Fruit fly (Drosophila melanogaster): ENCODE measurements around the gene CG33645.

Gene CG33645

DNA sequence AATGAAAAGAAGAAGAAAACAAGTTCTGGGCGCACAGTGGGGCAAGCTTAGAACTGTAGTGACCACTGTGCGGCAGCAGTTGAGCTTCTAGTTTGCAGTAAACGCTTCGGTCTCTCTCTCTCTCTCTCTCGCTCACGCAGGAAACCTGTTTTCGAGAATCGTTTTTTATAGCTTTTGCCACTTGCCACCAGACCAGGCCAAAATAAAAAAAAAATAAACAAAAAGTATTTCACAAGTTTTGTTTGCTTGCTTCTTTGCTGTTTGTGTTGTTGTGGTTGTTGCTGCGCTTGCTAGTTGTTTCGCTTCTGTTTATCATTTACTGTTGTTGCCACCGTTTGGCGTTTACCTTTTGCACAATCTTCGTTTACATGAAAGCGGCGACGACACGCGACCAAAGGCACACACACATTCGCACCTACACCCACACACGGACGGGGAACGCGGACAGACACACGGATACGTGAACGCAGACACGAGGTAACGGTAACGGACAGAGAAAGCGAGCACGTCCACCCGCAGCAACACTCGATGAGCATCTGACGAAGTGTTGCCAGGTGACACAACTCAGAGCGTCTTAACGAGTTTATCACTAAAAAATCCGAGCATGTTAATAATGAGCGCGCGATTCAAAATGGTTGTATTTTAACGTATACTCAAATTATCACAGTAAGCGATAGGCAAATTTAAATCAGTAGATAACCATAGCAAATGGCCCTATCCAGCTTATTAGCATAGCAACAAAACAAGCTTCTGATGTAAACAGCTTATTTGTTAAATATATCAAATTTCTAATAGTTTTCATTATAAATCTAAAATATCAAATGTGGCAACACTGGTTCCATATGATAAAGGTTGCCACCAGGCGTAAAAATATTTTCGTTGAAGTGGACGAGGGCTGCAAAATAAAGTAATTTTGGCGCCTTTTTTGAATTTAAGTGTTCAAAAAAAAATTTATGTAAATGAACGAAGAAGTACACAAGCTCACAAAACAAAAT lies 16.5 kb downstream of the CG33645 start, which contains the start of gene B4:
TSS of gene B4 (minus strand) at position 543 of the 995 bp plus-strand sequence.
- no peak for TF ChIP-seq Pif1B (GFP tag; optimal IDR thresholded peaks at IDR 0.05)
- peak; percentile 27 for TF ChIP-seq CG8159 (tag; optimal IDR thresholded peaks at IDR 0.05)
- peak; percentile 59 for TF ChIP-seq CG14655 (GFP tag; optimal IDR thresholded peaks at IDR 0.05)
- peak; percentile 64; the same call in 1 of the 2 replicates for TF ChIP-seq Ets98B (GFP tag; IDR thresholded peaks at IDR 0.05)
- peak; percentile 53 for TF ChIP-seq Pif1A (GFP tag; optimal IDR thresholded peaks at IDR 0.05)
- TF ChIP-seq CG12605 (GFP tag; IDR thresholded peaks at IDR 0.05), result peak; percentile 40; the same call in 1 of the 2 replicates
- TF ChIP-seq EcR (GFP tag; optimal IDR thresholded peaks at IDR 0.05), result peak; percentile 38
- peak; percentile 35 for TF ChIP-seq CG4496 (GFP tag; IDR thresholded peaks at IDR 0.05)
- TF ChIP-seq CG13204 (GFP tag; optimal IDR thresholded peaks at IDR 0.05), result peak; percentile 46
- TF ChIP-seq gl (tag; optimal IDR thresholded peaks at IDR 0.05), result peak; percentile 72
- TF ChIP-seq CG15710 (tag; optimal IDR thresholded peaks at IDR 0.05), result peak; percentile 61
- peak; percentile 74 for TF ChIP-seq D1 (tag; optimal IDR thresholded peaks at IDR 0.05)
- TF ChIP-seq fd96Ca (GFP tag; IDR thresholded peaks at IDR 0.05), result no peak; the same call in 2 of the 3 replicates
- no peak for TF ChIP-seq rn (GFP tag; IDR thresholded peaks at IDR 0.05)
- peak; percentile 43 for TF ChIP-seq CG8301 (tag; optimal IDR thresholded peaks at IDR 0.05)
- TF ChIP-seq CG10348 (GFP tag; IDR thresholded peaks at IDR 0.05), result no peak
- TF ChIP-seq CG17806 (tag; optimal IDR thresholded peaks at IDR 0.05), result peak; percentile 27
- TF ChIP-seq CG32121 (GFP tag; IDR thresholded peaks at IDR 0.05), result peak; percentile 61
- TF ChIP-seq Snoo (tag; optimal IDR thresholded peaks at IDR 0.05), result peak; percentile 16
- peak; percentile 20 for TF ChIP-seq CG9948 (tag; optimal IDR thresholded peaks at IDR 0.05)
- peak; percentile 44 for TF ChIP-seq CG34367 (tag; optimal IDR thresholded peaks at IDR 0.05)

- TF ChIP-seq Pif1A (GFP tag; optimal IDR thresholded peaks at IDR 0.05) (peak; percentile 48), fd96Ca (GFP tag; IDR thresholded peaks at IDR 0.05) (no peak; the same call in 2 of the 3 replicates), D1 (tag; optimal IDR thresholded peaks at IDR 0.05) (no peak), gl (tag; optimal IDR thresholded peaks at IDR 0.05) (peak; percentile 4), CG8159 (tag; optimal IDR thresholded peaks at IDR 0.05) (peak; percentile 11), CG34367 (tag; optimal IDR thresholded peaks at IDR 0.05) (peak; percentile 19), CG10348 (GFP tag; IDR thresholded peaks at IDR 0.05) (no peak), CG12605 (GFP tag; IDR thresholded peaks at IDR 0.05) (peak; percentile 63; the same call in 1 of the 2 replicates), CG32121 (GFP tag; IDR thresholded peaks at IDR 0.05) (peak; percentile 66), Snoo (tag; optimal IDR thresholded peaks at IDR 0.05) (no peak), CG13204 (GFP tag; optimal IDR thresholded peaks at IDR 0.05) (peak; percentile 1), CG4496 (GFP tag; IDR thresholded peaks at IDR 0.05) (peak; percentile 70), rn (GFP tag; IDR thresholded peaks at IDR 0.05) (no peak; the same call in 1 of the 2 replicates), CG15710 (tag; optimal IDR thresholded peaks at IDR 0.05) (peak; percentile 5), Pif1B (GFP tag; optimal IDR thresholded peaks at IDR 0.05) (peak; percentile 54), CG8301 (tag; optimal IDR thresholded peaks at IDR 0.05) (no peak), CG17806 (tag; optimal IDR thresholded peaks at IDR 0.05) (no peak), CG9948 (tag; optimal IDR thresholded peaks at IDR 0.05) (no peak), CG14655 (GFP tag; optimal IDR thresholded peaks at IDR 0.05) (no peak), Ets98B (GFP tag; IDR thresholded peaks at IDR 0.05) (peak; percentile 70), EcR (GFP tag; optimal IDR thresholded peaks at IDR 0.05) (peak; percentile 56)
Measured at dm6 chr2L:13549973-13550458, 17.4 kb downstream of the CG33645 start, which contains the start of gene kuz. kuz (plus strand) TSS chr2L:13550139.

DNA sequence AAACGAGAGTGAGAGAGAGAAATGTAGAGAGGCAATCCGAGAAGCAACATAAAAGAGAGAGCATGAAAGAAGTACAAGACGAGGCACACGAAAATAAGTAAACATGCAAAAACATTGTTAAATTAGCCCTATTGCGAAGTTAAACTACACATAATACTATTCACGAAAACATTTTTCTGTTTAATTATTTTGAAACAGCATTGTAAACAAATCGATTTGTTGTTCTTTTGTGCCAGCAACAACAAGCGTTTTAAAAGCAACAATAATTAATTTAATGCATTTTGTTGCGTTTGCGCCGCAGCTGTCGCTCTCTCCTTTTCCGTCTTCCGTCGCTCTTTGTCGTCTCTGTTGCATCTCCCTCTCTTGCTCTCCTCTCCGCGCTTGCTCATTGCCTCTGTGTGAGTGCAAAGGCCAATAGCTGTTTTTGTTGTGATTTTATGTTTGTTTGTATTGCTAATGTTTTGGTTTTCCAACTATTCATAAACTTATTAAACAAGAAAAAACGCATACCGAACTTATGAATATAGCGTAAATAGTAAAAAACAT lies 17.9 kb downstream of the CG33645 start:
- TF ChIP-seq CG9948 (tag; optimal IDR thresholded peaks at IDR 0.05) (no peak), fd96Ca (GFP tag; IDR thresholded peaks at IDR 0.05) (no peak), gl (tag; optimal IDR thresholded peaks at IDR 0.05) (peak; percentile 79), rn (GFP tag; IDR thresholded peaks at IDR 0.05) (no peak), Pif1B (GFP tag; optimal IDR thresholded peaks at IDR 0.05) (peak; percentile 3), CG14655 (GFP tag; optimal IDR thresholded peaks at IDR 0.05) (peak; percentile 54), CG4496 (GFP tag; IDR thresholded peaks at IDR 0.05) (peak; percentile 71; the same call in 2 of the 3 replicates), Pif1A (GFP tag; optimal IDR thresholded peaks at IDR 0.05) (no peak), EcR (GFP tag; optimal IDR thresholded peaks at IDR 0.05) (no peak), Ets98B (GFP tag; IDR thresholded peaks at IDR 0.05) (peak; percentile 62; the same call in 1 of the 2 replicates), CG13204 (GFP tag; optimal IDR thresholded peaks at IDR 0.05) (peak; percentile 67), CG8301 (tag; optimal IDR thresholded peaks at IDR 0.05) (peak; percentile 39), CG8159 (tag; optimal IDR thresholded peaks at IDR 0.05) (peak; percentile 17), CG15710 (tag; optimal IDR thresholded peaks at IDR 0.05) (no peak), CG10348 (GFP tag; IDR thresholded peaks at IDR 0.05) (no peak), CG17806 (tag; optimal IDR thresholded peaks at IDR 0.05) (no peak), CG12605 (GFP tag; IDR thresholded peaks at IDR 0.05) (no peak), D1 (tag; optimal IDR thresholded peaks at IDR 0.05) (no peak), CG34367 (tag; optimal IDR thresholded peaks at IDR 0.05) (peak; percentile 30), Snoo (tag; optimal IDR thresholded peaks at IDR 0.05) (peak; percentile 10), CG32121 (GFP tag; IDR thresholded peaks at IDR 0.05) (no peak)

DNA sequence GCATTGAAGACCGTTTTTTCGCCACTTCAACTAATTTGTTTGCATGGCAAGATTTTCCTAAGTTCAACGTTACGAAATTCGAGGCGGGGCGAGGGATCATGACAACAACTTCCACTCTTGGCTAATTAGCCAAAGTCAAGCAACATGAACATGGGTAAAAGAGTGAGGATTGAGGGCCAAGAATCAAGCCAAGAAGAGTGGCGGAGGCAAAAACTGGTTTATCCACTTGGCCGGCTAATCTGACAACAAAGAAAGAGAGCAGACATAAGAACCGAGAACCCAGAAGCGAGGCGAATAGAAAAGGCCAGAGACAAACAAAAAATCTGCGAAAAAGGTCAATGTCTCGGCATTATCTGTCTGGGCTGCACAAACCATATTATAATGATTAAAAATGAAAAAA lies 20.1 kb downstream of the CG33645 start:
- TF ChIP-seq EcR (GFP tag; optimal IDR thresholded peaks at IDR 0.05) (peak; percentile 82), CG34367 (tag; optimal IDR thresholded peaks at IDR 0.05) (no peak), CG14655 (GFP tag; optimal IDR thresholded peaks at IDR 0.05) (no peak), rn (GFP tag; IDR thresholded peaks at IDR 0.05) (no peak)

Measured in whole organism, pupa.